Fruit fly (Drosophila melanogaster): Measurements from ENCODE around the gene CG32756.

The CG32756 gene

dm6 chrX:5969860-5970665 is 24.6 kb downstream of the CG32756 start (continued):
- TF ChIP-seq Lhr (GFP tag; optimal IDR thresholded peaks at IDR 0.05) (no peak), Gug (GFP tag; IDR thresholded peaks at IDR 0.05) (no peak; the same call in 3 of the 4 replicates), nmo (GFP tag; optimal IDR thresholded peaks at IDR 0.05) (peak; percentile 55), CG31441 (GFP tag; IDR thresholded peaks at IDR 0.05) (peak; percentile 70), Nf-YA (GFP tag; IDR thresholded peaks at IDR 0.05) (no peak), CG13624 (GFP tag; optimal IDR thresholded peaks at IDR 0.05) (no peak), B-H1 (GFP tag; IDR thresholded peaks at IDR 0.05) (no peak), CG4854 (GFP tag; optimal IDR thresholded peaks at IDR 0.05) (no peak), CG8089 (GFP tag; optimal IDR thresholded peaks at IDR 0.05) (no peak), danr (GFP tag; IDR thresholded peaks at IDR 0.05) (peak; percentile 26; the same call in 1 of the 2 replicates), zf30C (GFP tag; optimal IDR thresholded peaks at IDR 0.05) (peak; percentile 60), CG6175 (GFP tag; IDR thresholded peaks at IDR 0.05) (no peak), Vsx1 (GFP tag; optimal IDR thresholded peaks at IDR 0.05) (no peak), Chrac-16 (GFP tag; optimal IDR thresholded peaks at IDR 0.05) (peak; percentile 42), CG7357 (GFP tag; IDR thresholded peaks at IDR 0.05) (peak; percentile 12; the same call in 1 of the 3 replicates), dmrt99B (tag; optimal IDR thresholded peaks at IDR 0.05) (peak; percentile 58), CG15696 (tag; optimal IDR thresholded peaks at IDR 0.05) (peak; percentile 31), CG7786 (GFP tag; optimal IDR thresholded peaks at IDR 0.05) (no peak), lilli (GFP tag; optimal IDR thresholded peaks at IDR 0.05) (peak; percentile 23), wek (GFP tag; optimal IDR thresholded peaks at IDR 0.05) (no peak), slp2 (GFP tag; optimal IDR thresholded peaks at IDR 0.05) (no peak), kni (GFP tag; optimal IDR thresholded peaks at IDR 0.05) (no peak), nerfin-2 (GFP tag; IDR thresholded peaks at IDR 0.05; ENCODE audit: partially characterized antibody) (no peak), scrt (GFP tag; optimal IDR thresholded peaks at IDR 0.05) (peak; percentile 49), fu2 (GFP tag; optimal IDR thresholded peaks at IDR 0.05) (no peak), HLH54F (GFP tag; optimal IDR thresholded peaks at IDR 0.05) (no peak), CG16863 (GFP tag; optimal IDR thresholded peaks at IDR 0.05) (peak; percentile 1), CG11398 (GFP tag; optimal IDR thresholded peaks at IDR 0.05) (no peak), CG17361 (GFP tag; IDR thresholded peaks at IDR 0.05) (peak; percentile 79), ken (GFP tag; IDR thresholded peaks at IDR 0.05) (peak; percentile 40; the same call in 1 of the 3 replicates), slbo (GFP tag; IDR thresholded peaks at IDR 0.05) (peak; percentile 45), Dbx (GFP tag; IDR thresholded peaks at IDR 0.05) (no peak), h (optimal IDR thresholded peaks at IDR 0.05) (no peak), lmd (GFP tag; IDR thresholded peaks at IDR 0.05) (peak; percentile 47), CG12071 (GFP tag; optimal IDR thresholded peaks at IDR 0.05) (no peak), zen (tag; optimal IDR thresholded peaks at IDR 0.05) (no peak), CG13775 (GFP tag; optimal IDR thresholded peaks at IDR 0.05) (peak; percentile 38), gsb-n (tag; optimal IDR thresholded peaks at IDR 0.05) (no peak), CG7963 (GFP tag; IDR thresholded peaks at IDR 0.05; ENCODE audit: partially characterized antibody) (no peak), zen2 (GFP tag; IDR thresholded peaks at IDR 0.05; ENCODE audit: partially characterized antibody) (no peak), CG10321 (GFP tag; IDR thresholded peaks at IDR 0.05) (no peak), CG7839 (tag; optimal IDR thresholded peaks at IDR 0.05) (peak; percentile 59), Meics (GFP tag; optimal IDR thresholded peaks at IDR 0.05) (peak; percentile 10), nom (GFP tag; optimal IDR thresholded peaks at IDR 0.05) (no peak), Nf-YC (tag; optimal IDR thresholded peaks at IDR 0.05) (peak; percentile 35), grau (tag; optimal IDR thresholded peaks at IDR 0.05) (peak; percentile 45), stwl (tag; optimal IDR thresholded peaks at IDR 0.05) (no peak), CG18011 (GFP tag; optimal IDR thresholded peaks at IDR 0.05) (no peak), CG30431 (GFP tag; optimal IDR thresholded peaks at IDR 0.05) (peak; percentile 4), CG4424 (GFP tag; optimal IDR thresholded peaks at IDR 0.05) (peak; percentile 42)
